Worm (Caenorhabditis elegans) whole organism, L4/young adult: ENCODE data around the gene F19G12.9.

Experiments
- W03F9.2 ChIP-seq: fragments of 150-350 bp; optimal IDR thresholded peaks from 2 replicates; lab custom pipeline; 2014; ENCODE audit warnings: missing biosample characterization, missing genetic modification characterization
- dao-5 ChIP-seq: sonication (generic microtip); optimal IDR thresholded peaks from 2 replicates; lab custom pipeline; 2016; ENCODE audit warnings: missing genotype, missing genetic modification characterization, moderate library complexity, missing compliant biosample characterization
- him-1 ChIP-seq: sonication (generic microtip); optimal IDR thresholded peaks from 2 replicates; lab custom pipeline; 2016; ENCODE audit warnings: missing genotype, missing genetic modification reagents, missing genetic modification characterization, missing compliant biosample characterization

DNA sequence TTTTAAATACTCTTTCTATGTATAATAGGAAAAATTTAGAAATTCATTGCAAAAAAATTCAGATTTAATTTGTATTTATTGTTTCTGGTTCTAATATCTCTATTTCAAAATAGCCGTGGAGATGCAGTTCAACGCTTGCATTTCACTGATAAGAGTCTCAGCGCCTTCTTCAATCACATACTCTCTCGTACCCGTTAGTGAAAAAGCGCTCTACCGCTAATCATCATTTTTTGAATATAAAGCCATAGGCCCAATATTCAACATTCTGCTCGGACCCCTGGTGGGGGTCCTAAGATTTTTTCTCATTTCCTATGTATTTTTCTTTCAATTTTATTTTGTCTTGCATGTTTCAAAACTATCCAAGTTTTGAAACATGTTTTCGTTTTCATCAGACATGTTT, 1.5 kb downstream of the F19G12.9 start:
- TF ChIP-seq W03F9.2 (tag; lab: Kevin White, UChicago) (no peak), dao-5 (tag; lab: Kevin White, UChicago) (no peak), him-1 (tag; lab: Kevin White, UChicago) (no peak)
